Fruit fly (Drosophila melanogaster) whole organism, embryonic: ENCODE results near the gene CG31278.

ENCODE experiments used
- Bdp1 ChIP-seq: fragments of 200-800 bp; sonication (Bioruptor generic); optimal IDR thresholded peaks from 3 replicates; lab custom pipeline; 2016; ENCODE audit warnings: missing biosample characterization, missing genetic modification characterization
- Bgb ChIP-seq: fragments of 200-800 bp; sonication (Bioruptor generic); IDR thresholded peaks from 2 replicates; pipeline ENCODE4 v1.3.6; 2022; ENCODE audit warnings: missing biosample characterization, missing genetic modification characterization; ENCODE audit not compliant: partially characterized antibody
- CG10209 ChIP-seq: fragments of 200-800 bp; sonication (Bioruptor generic); optimal IDR thresholded peaks from 3 replicates; lab custom pipeline; 2017; ENCODE audit warnings: missing biosample characterization, mild to moderate bottlenecking, missing genetic modification characterization, missing genetic modification reagents
- CG10654 ChIP-seq: fragments of 200-800 bp; sonication (Bioruptor generic); optimal IDR thresholded peaks from 2 replicates; lab custom pipeline; 2016; ENCODE audit warnings: missing biosample characterization, missing genetic modification characterization
- CG11560 ChIP-seq: fragments of 200-800 bp; sonication (Bioruptor generic); IDR thresholded peaks from 3 replicates; pipeline ENCODE4 v1.3.6; 2022; ENCODE audit warnings: missing biosample characterization, missing genetic modification characterization
- CG14667 ChIP-seq: fragments of 200-800 bp; sonication (Bioruptor generic); IDR thresholded peaks from 2 replicates; pipeline ENCODE4 v1.3.6; 2022; ENCODE audit warnings: missing biosample characterization, missing genetic modification characterization
- CG15514 ChIP-seq: fragments of 200-800 bp; sonication (Bioruptor generic); optimal IDR thresholded peaks from 3 replicates; lab custom pipeline; 2017; ENCODE audit warnings: missing biosample characterization, missing genetic modification characterization, mild to moderate bottlenecking, moderate library complexity, missing genetic modification reagents
- CG17912 ChIP-seq: fragments of 200-800 bp; sonication (Bioruptor generic); optimal IDR thresholded peaks from 2 replicates; lab custom pipeline; 2018; ENCODE audit warnings: missing biosample characterization, mild to moderate bottlenecking, missing genetic modification characterization
- CG18262 ChIP-seq: fragments of 200-800 bp; optimal IDR thresholded peaks from 3 replicates; lab custom pipeline; 2019; ENCODE audit warnings: missing biosample characterization, mild to moderate bottlenecking, missing genetic modification characterization, moderate library complexity
- CG18619 ChIP-seq: fragments of 200-800 bp; sonication (Bioruptor generic); optimal IDR thresholded peaks from 3 replicates; lab custom pipeline; 2017; ENCODE audit warnings: missing biosample characterization, mild to moderate bottlenecking, missing genetic modification characterization
- CG2129 ChIP-seq: fragments of 200-800 bp; sonication (Bioruptor generic); IDR thresholded peaks from 2 replicates; pipeline ENCODE4 v1.3.6; 2022; ENCODE audit warnings: missing biosample characterization, missing genetic modification characterization; ENCODE audit not compliant: partially characterized antibody
- CG2875 ChIP-seq: fragments of 200-800 bp; sonication (Bioruptor generic); optimal IDR thresholded peaks from 2 replicates; lab custom pipeline; 2017; ENCODE audit warnings: missing biosample characterization, mild to moderate bottlenecking, missing genetic modification characterization, missing genetic modification reagents
- CG31224 ChIP-seq: fragments of 200-800 bp; sonication (Bioruptor generic); IDR thresholded peaks from 2 replicates; pipeline ENCODE4 v1.3.6; 2022; ENCODE audit warnings: missing biosample characterization, missing genetic modification characterization
- CG4424 ChIP-seq: fragments of 200-800 bp; sonication (Bioruptor generic); optimal IDR thresholded peaks from 3 replicates; lab custom pipeline; 2016; ENCODE audit warnings: missing biosample characterization, missing genetic modification characterization
- CG4730 ChIP-seq: fragments of 200-800 bp; sonication (Bioruptor generic); IDR thresholded peaks from 2 replicates; pipeline ENCODE4 v1.3.6; 2022; ENCODE audit warnings: missing biosample characterization, missing genetic modification characterization
- CG8089 ChIP-seq: fragments of 200-800 bp; sonication (Bioruptor generic); optimal IDR thresholded peaks from 3 replicates; lab custom pipeline; 2016; ENCODE audit warnings: missing biosample characterization, missing genetic modification characterization
- D ChIP-seq, 2 experiments: fragments of 200-800 bp in 1 of 2; fragments of >200 bp in 1 of 2; sonication (Bioruptor generic) in 1 of 2; optimal IDR thresholded peaks; 2 replicates in 1 of 2; 3 replicates in 1 of 2; lab custom pipeline; 2017; ENCODE audit warnings: mild to moderate bottlenecking in 1 of 2, missing biosample characterization in 1 of 2, missing genetic modification characterization in 1 of 2, missing genetic modification reagents in 1 of 2
- Dll ChIP-seq: fragments of 200-800 bp; sonication (Bioruptor generic); IDR thresholded peaks from 4 replicates; pipeline ENCODE4 v1.3.6; 2022; ENCODE audit warnings: missing biosample characterization, missing genetic modification characterization; ENCODE audit not compliant: partially characterized antibody
- Elba2 ChIP-seq: fragments of 200-800 bp; sonication (Bioruptor generic); optimal IDR thresholded peaks from 3 replicates; lab custom pipeline; 2016; ENCODE audit warnings: missing biosample characterization, missing genetic modification characterization
- GATAe ChIP-seq: fragments of 200-800 bp; sonication (Bioruptor generic); conservative IDR thresholded peaks from 2 replicates; pipeline ENCODE4 v1.3.6; 2022; ENCODE audit warnings: missing biosample characterization, missing genetic modification characterization
- Gug ChIP-seq: fragments of 200-800 bp; sonication (Bioruptor generic); IDR thresholded peaks from 4 replicates; pipeline ENCODE4 v1.3.6; 2022; ENCODE audit warnings: missing biosample characterization, missing genetic modification characterization
- HHEX ChIP-seq: fragments of 200-800 bp; sonication (Bioruptor generic); optimal IDR thresholded peaks from 3 replicates; lab custom pipeline; 2017; ENCODE audit warnings: missing biosample characterization, mild to moderate bottlenecking, missing genetic modification characterization, missing genetic modification reagents
- HLHmδ ChIP-seq: fragments of 200-800 bp; sonication (Bioruptor generic); optimal IDR thresholded peaks from 2 replicates; lab custom pipeline; 2018; ENCODE audit warnings: missing biosample characterization, mild to moderate bottlenecking, missing genetic modification characterization, moderate library complexity
- Hr78 ChIP-seq, 2 experiments: fragments of 200-800 bp in 1 of 2; fragments of >200 bp in 1 of 2; sonication (Bioruptor generic) in 1 of 2; optimal IDR thresholded peaks; 2 replicates each; lab custom pipeline; 2017 to 2019; ENCODE audit warnings: missing biosample characterization in 2 of 2, missing genetic modification characterization in 2 of 2, mild to moderate bottlenecking in 1 of 2, moderate library complexity in 1 of 2
- Kr ChIP-seq: fragments of 200-800 bp; sonication (Bioruptor generic); optimal IDR thresholded peaks from 2 replicates; lab custom pipeline; 2017; ENCODE audit warnings: missing biosample characterization, mild to moderate bottlenecking, missing genetic modification characterization
- Meics ChIP-seq: fragments of 200-800 bp; sonication (Bioruptor generic); optimal IDR thresholded peaks from 2 replicates; lab custom pipeline; 2017; ENCODE audit warnings: missing biosample characterization, mild to moderate bottlenecking, missing genetic modification characterization
- Mrtf ChIP-seq: fragments of 200-800 bp; sonication (Bioruptor generic); IDR thresholded peaks from 3 replicates; pipeline ENCODE4 v1.3.6; 2022; ENCODE audit warnings: missing biosample characterization, missing genetic modification characterization
- Myb ChIP-seq: fragments of 200-800 bp; sonication (Bioruptor generic); optimal IDR thresholded peaks from 2 replicates; lab custom pipeline; 2016; ENCODE audit warnings: missing biosample characterization, missing genetic modification characterization
- YL-1 ChIP-seq: fragments of 200-800 bp; sonication (Bioruptor generic); optimal IDR thresholded peaks from 3 replicates; lab custom pipeline; 2017; ENCODE audit warnings: missing biosample characterization, mild to moderate bottlenecking, missing genetic modification characterization
- cad ChIP-seq: fragments of >200 bp; optimal IDR thresholded peaks from 2 replicates; lab custom pipeline; 2017; ENCODE audit warnings: missing biosample characterization, missing genetic modification characterization
- caup ChIP-seq: fragments of 200-800 bp; sonication (Bioruptor generic); optimal IDR thresholded peaks from 3 replicates; lab custom pipeline; 2017; ENCODE audit warnings: missing biosample characterization, mild to moderate bottlenecking, missing genetic modification characterization, moderate library complexity; ENCODE audit not compliant: severe bottlenecking
- chif ChIP-seq, 2 experiments: fragments of 200-800 bp; sonication (Bioruptor generic); optimal IDR thresholded peaks; 3 replicates each; lab custom pipeline; 2016; ENCODE audit warnings: missing biosample characterization in 2 of 2, missing genetic modification characterization in 2 of 2
- chn ChIP-seq: fragments of 200-800 bp; sonication (Bioruptor generic); optimal IDR thresholded peaks from 2 replicates; lab custom pipeline; 2016; ENCODE audit warnings: missing biosample characterization, missing genetic modification characterization
- crp ChIP-seq, 2 experiments: fragments of 200-800 bp; sonication (Bioruptor generic); optimal IDR thresholded peaks; 2 replicates in 1 of 2; 3 replicates in 1 of 2; lab custom pipeline; 2017; ENCODE audit warnings: missing biosample characterization in 2 of 2, missing genetic modification characterization in 2 of 2, mild to moderate bottlenecking in 1 of 2, moderate library complexity in 1 of 2
- dm ChIP-seq: fragments of 200-800 bp; sonication (Bioruptor generic); optimal IDR thresholded peaks from 3 replicates; lab custom pipeline; 2016; ENCODE audit warnings: missing biosample characterization, missing genetic modification characterization
- gcm2 ChIP-seq: fragments of 200-800 bp; sonication (Bioruptor generic); optimal IDR thresholded peaks from 2 replicates; lab custom pipeline; 2016; ENCODE audit warnings: missing biosample characterization, missing genetic modification characterization
- gfzf ChIP-seq: fragments of 200-800 bp; sonication (Bioruptor generic); optimal IDR thresholded peaks from 2 replicates; lab custom pipeline; 2016; ENCODE audit warnings: missing biosample characterization, mild to moderate bottlenecking, missing genetic modification characterization, moderate library complexity
- gro ChIP-seq: fragments of 200-800 bp; sonication (Bioruptor generic); optimal IDR thresholded peaks from 2 replicates; lab custom pipeline; 2016; ENCODE audit warnings: missing biosample characterization, missing genetic modification characterization
- h ChIP-seq: fragments of >200 bp; optimal IDR thresholded peaks from 2 replicates; lab custom pipeline; 2017
- ham ChIP-seq: fragments of 200-800 bp; sonication (Bioruptor generic); IDR thresholded peaks from 2 replicates; pipeline ENCODE4 v1.3.6; 2022; ENCODE audit warnings: missing biosample characterization, missing genetic modification characterization
- ind ChIP-seq: fragments of 200-800 bp; sonication (Bioruptor generic); optimal IDR thresholded peaks from 3 replicates; lab custom pipeline; 2016; ENCODE audit warnings: missing biosample characterization, missing genetic modification characterization
- insv ChIP-seq, 2 experiments: fragments of 200-800 bp; sonication (Bioruptor generic); optimal IDR thresholded peaks; 3 replicates each; lab custom pipeline; 2016 to 2018; ENCODE audit warnings: missing biosample characterization in 2 of 2, missing genetic modification characterization in 2 of 2
- jumu ChIP-seq: fragments of 200-800 bp; sonication (Bioruptor generic); optimal IDR thresholded peaks from 3 replicates; lab custom pipeline; 2016; ENCODE audit warnings: missing biosample characterization, missing genetic modification characterization
- lmd ChIP-seq: fragments of 200-800 bp; sonication (Bioruptor generic); IDR thresholded peaks from 2 replicates; pipeline ENCODE4 v1.3.6; 2022; ENCODE audit warnings: missing biosample characterization, missing genetic modification characterization
- lola ChIP-seq, 3 experiments: fragments of >200 bp in 2 of 3; fragments of 200-800 bp in 1 of 3; sonication (Bioruptor generic) in 1 of 3; optimal IDR thresholded peaks; 2 replicates each; lab custom pipeline; 2017 to 2019; ENCODE audit warnings: missing biosample characterization in 3 of 3, missing genetic modification characterization in 3 of 3, mild to moderate bottlenecking in 1 of 3, moderate library complexity in 1 of 3
- luna ChIP-seq: fragments of 200-800 bp; sonication (Bioruptor generic); optimal IDR thresholded peaks from 2 replicates; lab custom pipeline; 2016; ENCODE audit warnings: missing biosample characterization, missing genetic modification characterization
- odd ChIP-seq: fragments of 200-800 bp; sonication (Bioruptor generic); optimal IDR thresholded peaks from 2 replicates; lab custom pipeline; 2017; ENCODE audit warnings: missing biosample characterization, mild to moderate bottlenecking, missing genetic modification characterization
- slbo ChIP-seq: fragments of 200-800 bp; sonication (Bioruptor generic); IDR thresholded peaks from 2 replicates; pipeline ENCODE4 v1.3.6; 2022; ENCODE audit warnings: missing biosample characterization, missing genetic modification characterization
- vnd ChIP-seq: fragments of 200-800 bp; sonication (Bioruptor generic); IDR thresholded peaks from 3 replicates; pipeline ENCODE4 v1.3.6; 2022; ENCODE audit warnings: missing biosample characterization, missing genetic modification characterization; ENCODE audit not compliant: partially characterized antibody
- z ChIP-seq: fragments of 200-800 bp; sonication (Bioruptor generic); IDR thresholded peaks from 3 replicates; pipeline ENCODE4 v1.3.6; 2022; ENCODE audit warnings: missing biosample characterization, missing genetic modification characterization

CG31278 gene

DNA sequence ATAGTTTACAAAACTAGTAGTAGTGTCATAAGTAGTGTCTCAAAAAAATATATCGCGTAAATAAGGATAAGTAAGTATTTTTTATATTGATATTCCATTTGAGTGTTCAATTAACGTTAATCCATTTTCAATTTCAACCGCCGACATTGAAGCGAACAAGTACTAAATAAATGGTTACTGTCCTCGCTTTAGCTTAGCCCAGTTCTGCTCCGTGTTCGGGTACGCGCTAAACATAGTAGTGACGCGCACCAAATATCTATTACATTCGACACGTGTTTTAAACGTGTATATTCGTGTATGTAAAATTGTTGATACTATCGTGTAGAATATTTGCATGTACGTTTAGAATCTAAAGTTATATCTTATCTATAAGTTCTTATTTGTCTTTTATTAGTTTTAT, 33.0 kb downstream of the CG31278 start (continued):
- TF ChIP-seq HLHmδ (GFP tag; lab: Kevin White, UChicago) (no peak), Myb (GFP tag; lab: Kevin White, UChicago) (peak; percentile 95), z (no peak), CG14667 (GFP tag; lab: Robert Waterston, UW) (no peak), CG10209 (GFP tag; lab: Kevin White, UChicago) (no peak), ham (GFP tag; lab: Robert Waterston, UW) (no peak), ind (GFP tag; lab: Kevin White, UChicago) (no peak), CG10654 (no peak), CG8089 (GFP tag; lab: Kevin White, UChicago) (no peak), gro (peak; percentile 83), D (optimal IDR thresholded peaks at IDR 0.05; lab: Kevin White, UChicago) (no peak), D (GFP tag; optimal IDR thresholded peaks at IDR 0.05; lab: Kevin White, UChicago) (no peak), Kr (no peak), Meics (GFP tag; lab: Kevin White, UChicago) (peak; percentile 52), h (lab: Kevin White, UChicago) (no peak), Elba2 (GFP tag; lab: Kevin White, UChicago) (no peak), CG31224 (GFP tag; lab: Robert Waterston, UW) (no peak), slbo (GFP tag; lab: Robert Waterston, UW) (no peak), chif (GFP tag; optimal IDR thresholded peaks at IDR 0.05; lab: Kevin White, UChicago) (peak; percentile 22 to 38), GATAe (GFP tag; lab: Robert Waterston, UW) (peak; percentile 19; the same call in 1 of the 2 replicates), Hr78 (GFP tag; optimal IDR thresholded peaks at IDR 0.05; lab: Kevin White, UChicago) (no peak), HHEX (GFP tag; lab: Kevin White, UChicago) (no peak), Bgb (GFP tag; lab: Robert Waterston, UW) (peak; percentile 92), crp (GFP tag; optimal IDR thresholded peaks at IDR 0.05; lab: Kevin White, UChicago) (no peak), CG15514 (peak; percentile 56), CG4730 (GFP tag; lab: Robert Waterston, UW) (no peak), CG18619 (GFP tag; lab: Kevin White, UChicago) (peak; percentile 25), jumu (no peak), Mrtf (GFP tag; lab: Robert Waterston, UW) (no peak), CG4424 (GFP tag; lab: Kevin White, UChicago) (peak; percentile 24), Gug (GFP tag; lab: Robert Waterston, UW) (no peak), insv (GFP tag; optimal IDR thresholded peaks at IDR 0.05; lab: Kevin White, UChicago) (peak in 1 of 2 experiments; percentile 64), cad (no peak), Bdp1 (no peak), CG11560 (no peak), CG2875 (no peak), YL-1 (GFP tag; lab: Kevin White, UChicago) (no peak), chn (GFP tag; lab: Kevin White, UChicago) (no peak), luna (GFP tag; lab: Kevin White, UChicago) (peak; percentile 13), dm (peak; percentile 24), odd (GFP tag; lab: Kevin White, UChicago) (no peak), gfzf (peak; percentile 55), lola (GFP tag; optimal IDR thresholded peaks at IDR 0.05; lab: Kevin White, UChicago) (peak in 1 of 3 experiments; percentile 13), vnd (GFP tag; lab: Robert Waterston, UW) (peak; percentile 61), Dll (GFP tag; lab: Robert Waterston, UW) (peak; percentile 79), CG2129 (GFP tag; lab: Robert Waterston, UW) (peak; percentile 46; the same call in 1 of the 2 replicates), gcm2 (GFP tag; lab: Kevin White, UChicago) (no peak), caup (GFP tag; lab: Kevin White, UChicago) (peak; percentile 73), CG18262 (tag; lab: Kevin White, UChicago) (no peak), CG17912 (GFP tag; lab: Kevin White, UChicago) (peak; percentile 3), lmd (GFP tag; lab: Robert Waterston, UW) (no peak)
